Fruit fly (Drosophila melanogaster): ENCODE data around the gene CG15140.

DNA sequence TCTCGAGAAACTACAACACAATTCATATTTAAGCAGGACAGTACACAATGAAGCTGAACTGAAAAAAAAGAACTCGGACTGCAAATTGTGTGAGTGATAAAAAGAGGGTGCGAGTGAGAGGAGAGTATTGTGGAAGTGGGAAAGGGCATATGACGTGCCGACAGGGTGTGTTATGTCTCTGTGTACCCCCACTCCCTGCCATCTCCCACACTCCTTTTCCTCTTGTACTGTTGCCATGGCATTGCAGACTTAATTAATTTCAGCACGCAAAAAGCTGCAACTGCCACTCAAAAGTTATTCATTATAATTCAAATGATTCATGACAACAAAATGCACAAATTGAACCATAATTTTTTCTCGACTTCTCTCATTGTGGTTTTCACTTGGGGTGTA is 18.7 kb upstream of the CG15140 start:
- TF ChIP-seq Jra (GFP tag; optimal IDR thresholded peaks at IDR 0.05) (no peak), br (GFP tag; optimal IDR thresholded peaks at IDR 0.05) (no peak), ey (GFP tag; optimal IDR thresholded peaks at IDR 0.05) (no peak), Dfd (GFP tag; optimal IDR thresholded peaks at IDR 0.05) (no peak), usp (GFP tag; optimal IDR thresholded peaks at IDR 0.05) (no peak), psq (GFP tag; optimal IDR thresholded peaks at IDR 0.05) (no peak), sage (GFP tag; optimal IDR thresholded peaks at IDR 0.05) (no peak)

Data from whole organism, wandering third instar larva.